Worm (Caenorhabditis elegans): Measurements from ENCODE around the gene smk-1.

ce11 chrV:8660475-8660874, 52.9 kb downstream of the smk-1 start:
- no peak for TF ChIP-seq unc-39 (tag; optimal IDR thresholded peaks at IDR 0.05)
- no peak for TF ChIP-seq blmp-1 (tag; optimal IDR thresholded peaks at IDR 0.05)
- TF ChIP-seq ceh-39 (tag; optimal IDR thresholded peaks at IDR 0.05), result no peak
- TF ChIP-seq elt-3 (tag; optimal IDR thresholded peaks at IDR 0.05), result no peak
- no peak for TF ChIP-seq mls-2 (tag; optimal IDR thresholded peaks at IDR 0.05)
- no peak for TF ChIP-seq nhr-237 (tag; optimal IDR thresholded peaks at IDR 0.05)
- no peak for TF ChIP-seq nhr-28 (tag; optimal IDR thresholded peaks at IDR 0.05)
- TF ChIP-seq lin-13 (tag; optimal IDR thresholded peaks at IDR 0.05), result no peak
- no peak for TF ChIP-seq ces-1 (GFP tag; optimal IDR thresholded peaks at IDR 0.05)
- no peak for TF ChIP-seq hlh-1 (tag; optimal IDR thresholded peaks at IDR 0.05)
- TF ChIP-seq pha-4 (tag; optimal IDR thresholded peaks at IDR 0.05), result no peak

Data from whole organism, mixed stage, embryonic.